Worm (Caenorhabditis elegans) whole organism, early embryonic: ENCODE measurements around the gene F26F12.2.

ENCODE experiments used
- B0310.2 ChIP-seq: sonication (generic microtip); optimal IDR thresholded peaks from 2 replicates; lab custom pipeline; 2016; ENCODE audit warnings: mild to moderate bottlenecking, missing genetic modification characterization, missing compliant biosample characterization
- F13C5.2 ChIP-seq: sonication (generic microtip); optimal IDR thresholded peaks from 2 replicates; lab custom pipeline; 2017; ENCODE audit warnings: mild to moderate bottlenecking, missing genetic modification characterization, inconsistent platforms, missing compliant biosample characterization
- aly-1 ChIP-seq: sonication (generic microtip); optimal IDR thresholded peaks from 2 replicates; lab custom pipeline; 2016; ENCODE audit warnings: missing genetic modification characterization, missing compliant biosample characterization
- ama-1 ChIP-seq: fragments of 150-350 bp; optimal IDR thresholded peaks from 2 replicates; lab custom pipeline; 2014
- ceh-13 ChIP-seq: fragments of 200-800 bp; sonication (Bioruptor generic); optimal IDR thresholded peaks from 2 replicates; lab custom pipeline; 2018; ENCODE audit warnings: mild to moderate bottlenecking, missing genetic modification characterization, missing compliant biosample characterization
- ceh-36 ChIP-seq: sonication (generic microtip); optimal IDR thresholded peaks from 2 replicates; lab custom pipeline; 2016; ENCODE audit warnings: missing genetic modification characterization, inconsistent platforms, missing compliant biosample characterization
- ets-7 ChIP-seq: sonication (generic microtip); optimal IDR thresholded peaks from 2 replicates; lab custom pipeline; 2016; ENCODE audit warnings: missing genotype, missing genetic modification characterization, missing compliant biosample characterization
- flt-1 ChIP-seq: fragments of 200-800 bp; sonication (Bioruptor generic); IDR thresholded peaks from 2 replicates; pipeline ENCODE4 v1.3.6; 2022; ENCODE audit warnings: missing genetic modification characterization, missing compliant biosample characterization
- hmbx-1 ChIP-seq: sonication (generic microtip); optimal IDR thresholded peaks from 2 replicates; lab custom pipeline; 2016; ENCODE audit warnings: mild to moderate bottlenecking, missing genetic modification characterization, missing compliant biosample characterization
- hmg-4 ChIP-seq: fragments of 200-800 bp; sonication (Bioruptor generic); optimal IDR thresholded peaks from 2 replicates; lab custom pipeline; 2018; ENCODE audit warnings: mild to moderate bottlenecking, missing genetic modification characterization, missing compliant biosample characterization
- hnd-1 ChIP-seq: sonication (generic microtip); optimal IDR thresholded peaks from 2 replicates; lab custom pipeline; 2016; ENCODE audit warnings: missing genetic modification characterization, missing compliant biosample characterization
- pes-1 ChIP-seq: fragments of 200-800 bp; sonication (Bioruptor generic); IDR thresholded peaks from 2 replicates; pipeline ENCODE4 v1.3.6; 2022; ENCODE audit warnings: missing genetic modification reagents, missing genetic modification characterization, missing compliant biosample characterization
- scrt-1 ChIP-seq: fragments of 200-800 bp; sonication (Bioruptor generic); IDR thresholded peaks from 2 replicates; pipeline ENCODE4 v1.3.6; 2022; ENCODE audit warnings: missing genetic modification characterization, missing compliant biosample characterization
- sea-1 ChIP-seq: fragments of 200-800 bp; sonication (Bioruptor generic); conservative IDR thresholded peaks from 2 replicates; pipeline ENCODE4 v1.3.6; 2022; ENCODE audit warnings: missing genetic modification characterization, missing compliant biosample characterization
- tbx-11 ChIP-seq: fragments of 200-800 bp; sonication (Bioruptor generic); IDR thresholded peaks from 2 replicates; pipeline ENCODE4 v1.3.6; 2022; ENCODE audit warnings: missing genetic modification characterization, missing compliant biosample characterization
- tbx-37 ChIP-seq: fragments of 200-800 bp; sonication (Bioruptor generic); conservative IDR thresholded peaks from 2 replicates; pipeline ENCODE4 v1.3.6; 2022; ENCODE audit warnings: missing genetic modification reagents, missing genetic modification characterization, missing compliant biosample characterization
- tra-4 ChIP-seq: sonication (generic microtip); optimal IDR thresholded peaks from 2 replicates; lab custom pipeline; 2017; ENCODE audit warnings: missing genetic modification characterization, missing compliant biosample characterization

The F26F12.2 gene

ce11 chrV:5838576-5839366 lies at the start of gene F26F12.2:
F26F12.2 (minus strand) TSS chrV:5838613.
- TF ChIP-seq ceh-36 (no peak), B0310.2 (tag; lab: Kevin White, UChicago) (no peak), F13C5.2 (tag; lab: Kevin White, UChicago) (no peak), aly-1 (no peak), ets-7 (tag; lab: Kevin White, UChicago) (no peak), flt-1 (GFP tag; lab: Robert Waterston, UW) (no peak)

- TF ChIP-seq hnd-1 (tag; lab: Kevin White, UChicago): no peak
- no peak for TF ChIP-seq B0310.2 (tag; lab: Kevin White, UChicago)
- TF ChIP-seq tbx-37 (GFP tag; lab: Robert Waterston, UW): no peak
- TF ChIP-seq ets-7 (tag; lab: Kevin White, UChicago): no peak
- TF ChIP-seq hmg-4 (GFP tag; lab: Kevin White, UChicago): no peak
- no peak for TF ChIP-seq ceh-13 (GFP tag; lab: Kevin White, UChicago)
- TF ChIP-seq scrt-1 (GFP tag; lab: Robert Waterston, UW): no peak
- no peak for TF ChIP-seq ama-1 (lab: Kevin White, UChicago)
- no peak for TF ChIP-seq tra-4 (tag; lab: Kevin White, UChicago)
- TF ChIP-seq F13C5.2 (tag; lab: Kevin White, UChicago): no peak
- no peak for TF ChIP-seq sea-1
- no peak for TF ChIP-seq hmbx-1 (tag; lab: Kevin White, UChicago)
- no peak for TF ChIP-seq tbx-11
- no peak for TF ChIP-seq ceh-36
- TF ChIP-seq pes-1 (GFP tag; lab: Robert Waterston, UW): no peak
- no peak for TF ChIP-seq aly-1
- no peak for TF ChIP-seq flt-1 (GFP tag; lab: Robert Waterston, UW)
These were observed 45.3 kb upstream of the F26F12.2 start, which contains the start of gene C04E6.8 for ce11 chrV:5883735-5884134. C04E6.8 (minus strand) TSS chrV:5883835.

ce11 chrV:5882429-5882828 lies 44.0 kb upstream of the F26F12.2 start:
- TF ChIP-seq F13C5.2 (tag; lab: Kevin White, UChicago): no peak
- no peak for TF ChIP-seq ceh-36
- TF ChIP-seq hnd-1 (tag; lab: Kevin White, UChicago): no peak
- TF ChIP-seq ama-1 (lab: Kevin White, UChicago): no peak
- TF ChIP-seq scrt-1 (GFP tag; lab: Robert Waterston, UW): no peak
- TF ChIP-seq hmg-4 (GFP tag; lab: Kevin White, UChicago): no peak
- TF ChIP-seq ceh-13 (GFP tag; lab: Kevin White, UChicago): no peak
- TF ChIP-seq ets-7 (tag; lab: Kevin White, UChicago): no peak
- TF ChIP-seq pes-1 (GFP tag; lab: Robert Waterston, UW): no peak
- no peak for TF ChIP-seq hmbx-1 (tag; lab: Kevin White, UChicago)
- no peak for TF ChIP-seq flt-1 (GFP tag; lab: Robert Waterston, UW)

DNA sequence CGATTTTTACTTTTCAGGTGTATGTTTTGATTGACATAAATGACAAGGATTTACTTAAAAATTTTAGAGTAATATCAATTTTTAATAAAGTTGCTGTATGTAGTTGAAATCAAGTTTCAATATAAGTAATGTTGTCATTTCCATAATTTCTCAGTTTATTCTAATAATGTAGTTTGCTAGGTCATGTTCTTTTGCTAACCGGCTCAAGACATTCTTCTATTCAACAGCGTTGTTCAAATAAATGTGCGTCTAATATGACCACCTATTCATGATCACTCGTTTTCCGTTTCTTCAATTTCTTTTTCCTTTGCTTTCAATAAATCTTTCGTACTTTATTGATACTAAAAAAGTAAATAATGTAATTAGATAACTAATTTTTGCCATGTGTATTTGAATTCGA lies 41.7 kb upstream of the F26F12.2 start, which contains the start of gene C02G6.3:
Gene C02G6.3, plus strand, starts transcription at position 301 of the 400 bp plus-strand sequence.
- no peak for TF ChIP-seq scrt-1 (GFP tag; lab: Robert Waterston, UW)
- no peak for TF ChIP-seq F13C5.2 (tag; lab: Kevin White, UChicago)
- no peak for TF ChIP-seq tbx-37 (GFP tag; lab: Robert Waterston, UW)
- no peak for TF ChIP-seq ceh-36
- no peak for TF ChIP-seq hnd-1 (tag; lab: Kevin White, UChicago)
- no peak for TF ChIP-seq aly-1
- TF ChIP-seq flt-1 (GFP tag; lab: Robert Waterston, UW): no peak
- no peak for TF ChIP-seq B0310.2 (tag; lab: Kevin White, UChicago)
- TF ChIP-seq ets-7 (tag; lab: Kevin White, UChicago): no peak
- TF ChIP-seq tra-4 (tag; lab: Kevin White, UChicago): no peak
- TF ChIP-seq ama-1 (lab: Kevin White, UChicago): no peak
- no peak for TF ChIP-seq pes-1 (GFP tag; lab: Robert Waterston, UW)
- no peak for TF ChIP-seq sea-1
- no peak for TF ChIP-seq hmbx-1 (tag; lab: Kevin White, UChicago)
- TF ChIP-seq tbx-11: no peak
- TF ChIP-seq ceh-13 (GFP tag; lab: Kevin White, UChicago): no peak
- TF ChIP-seq hmg-4 (GFP tag; lab: Kevin White, UChicago): no peak

DNA sequence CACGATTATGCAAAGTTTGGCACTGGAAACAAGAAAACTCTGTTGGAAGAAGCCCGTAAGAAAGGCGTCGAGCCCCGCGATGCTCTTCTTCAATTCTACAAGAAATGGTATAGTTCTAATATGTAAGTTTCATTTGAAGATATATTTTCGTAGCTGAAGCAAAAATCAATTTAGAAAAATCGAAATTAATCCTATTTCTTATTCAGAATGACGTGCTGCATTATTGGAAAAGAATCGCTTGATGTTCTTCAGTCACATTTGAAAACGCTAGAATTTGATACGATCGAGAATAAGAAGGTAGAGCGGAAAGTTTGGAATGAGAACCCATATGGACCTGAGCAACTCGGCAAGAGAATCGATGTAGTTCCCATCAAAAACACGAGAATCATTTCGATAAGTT lies 38.6 kb upstream of the F26F12.2 start:
- no peak for TF ChIP-seq tbx-37 (GFP tag; lab: Robert Waterston, UW)
- TF ChIP-seq F13C5.2 (tag; lab: Kevin White, UChicago): no peak
- no peak for TF ChIP-seq pes-1 (GFP tag; lab: Robert Waterston, UW)
- TF ChIP-seq hmg-4 (GFP tag; lab: Kevin White, UChicago): no peak
- TF ChIP-seq flt-1 (GFP tag; lab: Robert Waterston, UW): no peak
- no peak for TF ChIP-seq sea-1
- TF ChIP-seq ceh-13 (GFP tag; lab: Kevin White, UChicago): no peak
- TF ChIP-seq hnd-1 (tag; lab: Kevin White, UChicago): no peak
- no peak for TF ChIP-seq aly-1
- TF ChIP-seq ama-1 (lab: Kevin White, UChicago): no peak
- TF ChIP-seq hmbx-1 (tag; lab: Kevin White, UChicago): no peak
- TF ChIP-seq B0310.2 (tag; lab: Kevin White, UChicago): no peak
- no peak for TF ChIP-seq tbx-11
- no peak for TF ChIP-seq ets-7 (tag; lab: Kevin White, UChicago)

DNA sequence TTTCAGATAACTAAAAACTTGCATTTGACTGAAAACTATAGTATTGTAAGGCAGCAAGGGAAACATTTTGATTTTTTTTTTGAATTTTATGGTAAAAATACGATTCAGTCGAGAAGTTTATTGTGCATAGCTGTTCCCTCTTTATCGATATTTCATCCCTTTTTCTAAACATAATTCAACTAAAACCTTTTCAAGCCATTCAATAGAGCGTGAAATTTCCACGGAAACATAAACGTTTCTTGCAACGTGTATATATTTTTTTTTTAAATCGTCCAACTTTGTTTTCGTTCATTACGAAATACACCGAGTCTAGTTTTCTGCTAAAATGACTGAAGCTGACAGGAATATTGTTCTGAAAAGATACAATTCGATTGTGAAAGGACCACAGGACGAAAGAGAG lies 33.3 kb upstream of the F26F12.2 start, which contains the start of gene C02G6.2:
Gene C02G6.2, plus strand, starts transcription at position 301 of the 400 bp plus-strand sequence.
- no peak for TF ChIP-seq ceh-13 (GFP tag; lab: Kevin White, UChicago)
- TF ChIP-seq pes-1 (GFP tag; lab: Robert Waterston, UW): no peak
- TF ChIP-seq tbx-37 (GFP tag; lab: Robert Waterston, UW): no peak
- no peak for TF ChIP-seq B0310.2 (tag; lab: Kevin White, UChicago)
- no peak for TF ChIP-seq ama-1 (lab: Kevin White, UChicago)
- no peak for TF ChIP-seq hmbx-1 (tag; lab: Kevin White, UChicago)
- no peak for TF ChIP-seq hmg-4 (GFP tag; lab: Kevin White, UChicago)
- no peak for TF ChIP-seq scrt-1 (GFP tag; lab: Robert Waterston, UW)
- TF ChIP-seq sea-1: no peak
- no peak for TF ChIP-seq F13C5.2 (tag; lab: Kevin White, UChicago)
- no peak for TF ChIP-seq ets-7 (tag; lab: Kevin White, UChicago)
- TF ChIP-seq flt-1 (GFP tag; lab: Robert Waterston, UW): no peak
- no peak for TF ChIP-seq ceh-36
- no peak for TF ChIP-seq hnd-1 (tag; lab: Kevin White, UChicago)
- TF ChIP-seq tra-4 (tag; lab: Kevin White, UChicago): no peak
- TF ChIP-seq tbx-11: no peak
- no peak for TF ChIP-seq aly-1
